Worm (Caenorhabditis elegans): ENCODE results near the gene tomm-7.

tomm-7 gene

ce11 chrIII:7872776-7873175, 13.4 kb downstream of the tomm-7 start:
- no peak for TF ChIP-seq W03F9.2 (tag; optimal IDR thresholded peaks at IDR 0.05)
- TF ChIP-seq dao-5 (tag; optimal IDR thresholded peaks at IDR 0.05): no peak
- TF ChIP-seq him-1 (tag; optimal IDR thresholded peaks at IDR 0.05): no peak

- TF ChIP-seq him-1 (tag; optimal IDR thresholded peaks at IDR 0.05): no peak
- TF ChIP-seq dao-5 (tag; optimal IDR thresholded peaks at IDR 0.05): no peak
- TF ChIP-seq W03F9.2 (tag; optimal IDR thresholded peaks at IDR 0.05): no peak
Measured at ce11 chrIII:7873481-7873880, 14.1 kb downstream of the tomm-7 start, which contains the start of gene tyr-1. TSS of gene tyr-1 (plus strand) at chrIII:7873781.

ce11 chrIII:7877090-7877489, 17.7 kb downstream of the tomm-7 start:
- TF ChIP-seq W03F9.2 (tag; optimal IDR thresholded peaks at IDR 0.05): no peak
- no peak for TF ChIP-seq him-1 (tag; optimal IDR thresholded peaks at IDR 0.05)
- TF ChIP-seq dao-5 (tag; optimal IDR thresholded peaks at IDR 0.05): no peak

- no peak for TF ChIP-seq him-1 (tag; optimal IDR thresholded peaks at IDR 0.05)
- TF ChIP-seq W03F9.2 (tag; optimal IDR thresholded peaks at IDR 0.05): no peak
Measured at ce11 chrIII:7878852-7879329, 19.5 kb downstream of the tomm-7 start, which contains the start of gene sup-18. TSS of gene sup-18 (minus strand) at chrIII:7878902.

DNA sequence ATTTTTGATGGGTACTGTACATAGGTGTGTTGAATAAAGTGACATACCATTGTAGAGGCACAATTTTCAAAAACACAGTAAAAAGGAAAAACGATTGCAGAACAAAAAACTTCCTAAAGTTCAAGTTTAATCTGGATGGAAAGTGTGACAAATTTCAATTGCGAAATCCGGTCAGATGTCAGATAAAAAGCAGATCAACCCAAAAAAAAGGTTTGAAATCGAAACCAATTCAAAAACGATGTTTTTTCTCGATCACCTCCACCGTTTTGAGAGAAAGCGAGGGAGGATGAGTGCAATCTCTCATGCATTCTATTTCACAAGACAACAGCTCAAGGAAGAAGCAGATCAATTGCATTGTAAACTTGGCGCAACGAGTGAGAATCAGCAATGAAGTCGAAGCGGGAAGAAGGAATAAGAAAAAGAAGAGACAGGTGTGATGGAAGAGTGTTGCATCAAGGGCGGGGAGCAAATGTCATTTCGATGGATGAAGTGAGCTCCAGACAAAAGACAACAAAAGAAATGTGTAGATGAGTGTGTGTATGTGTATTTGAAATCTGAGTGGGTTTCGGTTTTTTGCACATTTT, 20.8 kb downstream of the tomm-7 start:
- no peak for TF ChIP-seq W03F9.2 (tag; optimal IDR thresholded peaks at IDR 0.05)
- TF ChIP-seq dao-5 (tag; optimal IDR thresholded peaks at IDR 0.05): no peak
- no peak for TF ChIP-seq him-1 (tag; optimal IDR thresholded peaks at IDR 0.05)

- TF ChIP-seq W03F9.2 (tag; optimal IDR thresholded peaks at IDR 0.05) (no peak), dao-5 (tag; optimal IDR thresholded peaks at IDR 0.05) (no peak), him-1 (tag; optimal IDR thresholded peaks at IDR 0.05) (no peak)
Measured at ce11 chrIII:7882900-7883299, 23.5 kb downstream of the tomm-7 start, which contains the start of gene ZK688.9. TSS of gene ZK688.9 (minus strand) at chrIII:7883000.

DNA sequence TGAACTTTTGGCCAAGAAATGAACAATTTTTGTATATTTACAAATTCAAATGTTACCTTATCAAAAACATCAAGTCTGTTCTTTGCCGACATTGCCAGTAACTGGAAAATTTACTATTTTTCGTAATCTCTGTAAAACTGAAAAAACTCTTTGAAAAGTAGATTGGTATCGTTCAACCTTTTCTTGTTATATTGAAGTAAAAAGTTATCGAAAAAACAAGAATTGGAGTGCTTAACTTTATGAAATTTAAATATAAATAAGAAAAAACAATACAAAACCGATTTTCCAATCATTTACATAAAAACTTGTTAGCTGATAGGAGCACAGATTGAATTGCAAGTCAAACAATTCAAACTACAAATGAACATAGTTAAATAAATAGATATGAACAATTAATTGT, 25.4 kb downstream of the tomm-7 start, which contains the start of gene ZK688.11:
TSS of gene ZK688.11 (minus strand) at position 101 of the 400 bp plus-strand sequence.
- TF ChIP-seq him-1 (tag; optimal IDR thresholded peaks at IDR 0.05): no peak
- TF ChIP-seq W03F9.2 (tag; optimal IDR thresholded peaks at IDR 0.05): no peak
- no peak for TF ChIP-seq dao-5 (tag; optimal IDR thresholded peaks at IDR 0.05)

- no peak for TF ChIP-seq dao-5 (tag; optimal IDR thresholded peaks at IDR 0.05)
- TF ChIP-seq him-1 (tag; optimal IDR thresholded peaks at IDR 0.05): no peak
- no peak for TF ChIP-seq W03F9.2 (tag; optimal IDR thresholded peaks at IDR 0.05)
Measured at ce11 chrIII:7889036-7889435, 29.6 kb downstream of the tomm-7 start.

ce11 chrIII:7891573-7892306, 32.3 kb downstream of the tomm-7 start, which contains the start of the genes ZK688.5 and fahd-1:
TSS of gene ZK688.5 (minus strand) at chrIII:7891623.
TSS of gene fahd-1 (plus strand) at chrIII:7892256.
- no peak for TF ChIP-seq him-1 (tag; optimal IDR thresholded peaks at IDR 0.05)
- no peak for TF ChIP-seq dao-5 (tag; optimal IDR thresholded peaks at IDR 0.05)
- TF ChIP-seq W03F9.2 (tag; optimal IDR thresholded peaks at IDR 0.05): peak; percentile 60

DNA sequence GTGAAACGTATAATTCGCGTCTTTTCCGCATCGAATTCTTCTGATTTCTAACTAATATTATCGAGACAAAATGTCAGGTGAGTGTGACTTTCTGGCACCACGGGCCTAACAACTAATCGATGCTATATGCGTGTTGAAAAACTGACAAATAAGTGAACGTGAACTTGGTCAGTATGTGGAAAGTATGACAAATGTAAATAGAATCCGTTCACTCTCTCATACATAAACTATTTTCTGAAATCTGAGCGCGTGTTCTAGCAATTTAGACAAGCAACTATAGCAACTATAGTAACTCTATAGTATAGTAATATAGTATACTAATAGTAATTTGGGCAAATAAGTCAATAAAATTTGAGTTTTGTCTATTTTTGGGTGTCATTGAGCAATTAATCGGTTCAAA, 32.9 kb downstream of the tomm-7 start:
- TF ChIP-seq him-1 (tag; optimal IDR thresholded peaks at IDR 0.05) (no peak), dao-5 (tag; optimal IDR thresholded peaks at IDR 0.05) (no peak)

DNA sequence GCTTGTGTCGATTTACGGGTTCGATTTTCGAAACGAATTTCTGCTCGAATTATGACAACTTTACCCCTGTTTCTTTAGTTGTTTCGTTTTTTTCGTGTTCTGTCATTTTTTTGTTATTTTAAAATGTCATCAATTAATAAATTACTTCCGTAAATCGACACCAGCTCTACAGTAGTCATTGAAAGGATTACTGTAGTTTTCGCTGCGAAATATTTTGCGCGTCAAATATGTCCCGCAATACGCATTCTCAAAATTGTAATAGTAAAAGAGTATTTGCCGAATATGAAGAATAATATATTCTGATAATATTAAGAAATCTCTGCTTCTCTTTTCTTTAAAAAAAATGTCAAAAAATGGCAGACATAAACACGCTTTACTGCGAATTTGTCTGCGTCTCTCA, 33.8 kb downstream of the tomm-7 start:
- TF ChIP-seq W03F9.2 (tag; optimal IDR thresholded peaks at IDR 0.05) (no peak), him-1 (tag; optimal IDR thresholded peaks at IDR 0.05) (no peak), dao-5 (tag; optimal IDR thresholded peaks at IDR 0.05) (no peak)

DNA sequence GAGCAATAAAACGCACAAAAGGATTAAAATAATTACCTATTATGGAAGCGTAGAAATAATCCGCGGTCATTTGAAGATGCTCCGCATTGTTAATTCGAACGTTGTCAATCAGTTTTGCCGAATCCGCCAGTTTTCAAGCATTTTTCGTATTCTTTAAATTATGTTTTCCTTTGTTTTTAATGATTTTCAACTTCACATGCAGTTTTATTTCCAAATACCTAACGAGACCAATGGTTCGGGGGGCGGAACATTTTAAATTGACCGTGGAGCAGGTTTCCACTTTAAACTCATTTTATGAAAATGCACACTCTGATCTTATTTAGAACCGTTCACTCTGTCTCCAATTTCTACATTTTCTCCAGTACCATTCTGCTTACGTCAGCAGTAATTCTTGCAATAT, 35.3 kb downstream of the tomm-7 start, which contains the start of gene ZK688.4:
TSS of gene ZK688.4 (plus strand) at position 301 of the 400 bp plus-strand sequence.
- TF ChIP-seq dao-5 (tag; optimal IDR thresholded peaks at IDR 0.05): no peak
- no peak for TF ChIP-seq him-1 (tag; optimal IDR thresholded peaks at IDR 0.05)
- TF ChIP-seq W03F9.2 (tag; optimal IDR thresholded peaks at IDR 0.05): no peak

DNA sequence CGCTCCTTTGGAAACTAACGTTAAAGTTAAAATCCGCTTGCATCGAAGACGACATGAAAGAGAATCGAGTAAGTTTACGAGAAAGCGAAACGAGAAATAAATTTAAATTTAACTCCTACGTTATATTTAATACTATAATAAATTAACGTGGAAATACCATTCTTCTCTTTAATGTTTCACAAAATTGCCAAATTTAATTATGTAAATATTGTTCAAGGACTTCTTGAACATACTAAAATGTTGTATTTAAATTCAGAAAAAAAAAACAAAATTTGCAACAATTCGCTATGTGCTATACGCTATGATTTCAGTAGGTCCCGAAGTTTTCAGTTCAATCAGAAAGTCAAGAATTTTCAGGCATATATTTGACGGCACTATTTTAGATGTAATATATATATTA, 37.5 kb downstream of the tomm-7 start, which contains the start of gene ZK688.10:
TSS of gene ZK688.10 (minus strand) at position 101 of the 400 bp plus-strand sequence.
- TF ChIP-seq W03F9.2 (tag; optimal IDR thresholded peaks at IDR 0.05): no peak

DNA sequence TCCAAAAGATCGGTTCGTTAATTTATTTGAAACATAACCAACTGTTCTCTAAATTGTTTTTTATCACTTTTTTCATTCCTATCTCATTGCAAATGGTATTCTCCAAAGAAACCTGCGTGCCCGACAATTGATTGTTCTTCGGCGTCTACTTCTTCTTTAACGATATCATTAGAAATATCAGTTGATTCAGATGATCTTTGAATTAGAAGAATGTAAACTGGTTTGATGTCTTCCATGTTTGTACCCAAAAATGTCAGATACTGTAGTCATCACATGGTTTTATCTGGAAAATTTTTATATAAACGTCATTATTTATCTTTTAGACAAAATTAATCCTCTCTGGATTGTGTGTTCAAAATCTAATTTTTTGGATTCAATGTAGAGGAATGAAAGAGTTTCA, 38.3 kb downstream of the tomm-7 start:
- TF ChIP-seq dao-5 (tag; optimal IDR thresholded peaks at IDR 0.05): no peak
- no peak for TF ChIP-seq him-1 (tag; optimal IDR thresholded peaks at IDR 0.05)
- TF ChIP-seq W03F9.2 (tag; optimal IDR thresholded peaks at IDR 0.05): no peak

Data from whole organism, L4/young adult.